Worm (Caenorhabditis elegans) whole organism, midembryonic: ENCODE results near the gene Y44F5A.1.

Experiments
- cog-1 ChIP-seq: sonication (generic microtip); optimal IDR thresholded peaks from 2 replicates; lab custom pipeline; 2016; ENCODE audit warnings: missing genetic modification characterization, missing compliant biosample characterization
- flt-1 ChIP-seq: fragments of 200-800 bp; sonication (Bioruptor generic); IDR thresholded peaks from 2 replicates; pipeline ENCODE4 v1.3.6; 2022; ENCODE audit warnings: missing genetic modification characterization, missing compliant biosample characterization
- klf-2 ChIP-seq: fragments of 200-800 bp; sonication (Bioruptor generic); conservative IDR thresholded peaks from 2 replicates; pipeline ENCODE4 v1.3.6; 2022; ENCODE audit warnings: missing genetic modification reagents, missing genetic modification characterization, missing compliant biosample characterization
- med-1 ChIP-seq: sonication (generic microtip); optimal IDR thresholded peaks from 2 replicates; lab custom pipeline; 2017; ENCODE audit warnings: missing genetic modification characterization, mild to moderate bottlenecking, missing compliant biosample characterization, antibody characterized with exemption, missing genetic modification reagents; ENCODE audit not compliant: insufficient read depth
- ztf-23 ChIP-seq: fragments of 200-800 bp; sonication (Bioruptor generic); IDR thresholded peaks from 2 replicates; pipeline ENCODE4 v1.3.6; 2022; ENCODE audit warnings: missing genetic modification reagents, missing genetic modification characterization, missing compliant biosample characterization

ce11 chrIII:4241181-4241580, 6.3 kb downstream of the Y44F5A.1 start:
- TF ChIP-seq cog-1 (tag; lab: Kevin White, UChicago) (no peak), klf-2 (GFP tag; lab: Robert Waterston, UW) (no peak), med-1 (GFP tag; lab: Kevin White, UChicago) (no peak), ztf-23 (GFP tag; lab: Robert Waterston, UW) (no peak), flt-1 (GFP tag; lab: Robert Waterston, UW) (no peak)
